Fruit fly (Drosophila melanogaster): Measurements from ENCODE around the gene Ptp61F.

The Ptp61F gene

DNA sequence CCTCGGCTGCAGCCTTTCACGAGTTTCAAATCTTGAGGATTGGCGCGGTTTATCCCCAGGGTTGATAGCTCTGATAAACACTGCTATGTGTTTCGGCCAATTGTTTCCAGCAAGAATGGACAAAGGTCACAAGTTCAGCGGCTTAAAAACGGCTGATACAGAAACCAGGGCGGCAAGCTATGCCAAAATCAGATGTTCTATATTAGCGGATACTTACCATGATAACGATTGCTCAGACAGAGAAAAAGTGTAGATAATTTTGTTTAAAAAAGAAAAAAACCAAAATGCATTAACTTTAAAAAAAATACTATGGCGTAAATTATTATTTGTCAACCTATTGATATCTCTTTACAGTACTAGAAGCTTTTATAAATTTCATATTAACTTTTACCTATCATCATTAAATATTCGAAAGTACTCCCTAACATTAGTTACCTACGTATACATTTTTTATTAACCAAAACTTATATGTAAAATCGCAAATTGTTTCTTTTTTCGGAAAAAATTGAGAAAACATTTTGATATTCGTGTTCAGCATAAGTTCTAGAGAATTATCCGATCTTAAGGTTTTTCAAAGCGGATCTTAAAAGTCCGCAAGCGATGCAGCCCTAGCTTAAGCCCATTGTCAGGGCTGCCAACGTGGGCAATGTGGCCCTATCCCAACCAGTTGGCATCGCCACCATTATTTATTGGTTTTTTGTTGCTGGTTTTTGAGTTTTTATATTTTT, 161.9 kb downstream of the Ptp61F start, which contains the start of the genes sturkopf and Herc4 (continued):
- TF ChIP-seq Hmx (GFP tag; optimal IDR thresholded peaks at IDR 0.05) = no peak
- TF ChIP-seq CG11560 (tag; IDR thresholded peaks at IDR 0.05) = 0 out of 3 replicates have a peak, but pooled peaks have one; percentile 23
- no peak for TF ChIP-seq Vsx1 (GFP tag; optimal IDR thresholded peaks at IDR 0.05)
- peak; percentile 76 for TF ChIP-seq az2 (GFP tag; optimal IDR thresholded peaks at IDR 0.05)
- TF ChIP-seq kay (GFP tag; optimal IDR thresholded peaks at IDR 0.05) = peak; percentile 77
- TF ChIP-seq Eip74EF (GFP tag; optimal IDR thresholded peaks at IDR 0.05) = no peak
- peak; percentile 80 for TF ChIP-seq lilli (GFP tag; optimal IDR thresholded peaks at IDR 0.05)
- no peak for TF ChIP-seq CG16779 (GFP tag; IDR thresholded peaks at IDR 0.05)
- TF ChIP-seq CG14441 (GFP tag; IDR thresholded peaks at IDR 0.05) = peak; percentile 50
- TF ChIP-seq fd96Cb (tag; optimal IDR thresholded peaks at IDR 0.05) = peak; percentile 8
- peak; percentile 49 for TF ChIP-seq wdn (GFP tag; IDR thresholded peaks at IDR 0.05)
- peak; percentile 39 for TF ChIP-seq psq (GFP tag; optimal IDR thresholded peaks at IDR 0.05)
- TF ChIP-seq MESR4 (GFP tag; optimal IDR thresholded peaks at IDR 0.05) = peak; percentile 41
- no peak for TF ChIP-seq CG32767 (GFP tag; IDR thresholded peaks at IDR 0.05)
- TF ChIP-seq CG11695 (GFP tag; IDR thresholded peaks at IDR 0.05) = peak; percentile 40; the same call in 1 of the 3 replicates
- peak; percentile 61 for TF ChIP-seq tin (GFP tag; optimal IDR thresholded peaks at IDR 0.05)
- TF ChIP-seq CG10209 (GFP tag; optimal IDR thresholded peaks at IDR 0.05) = peak; percentile 66
- TF ChIP-seq Elba2 (GFP tag; optimal IDR thresholded peaks at IDR 0.05) = no peak
- no peak for TF ChIP-seq CG1603 (tag; optimal IDR thresholded peaks at IDR 0.05)
- TF ChIP-seq HLH54F (GFP tag; optimal IDR thresholded peaks at IDR 0.05) = peak; percentile 81
- TF ChIP-seq HmgD (GFP tag; optimal IDR thresholded peaks at IDR 0.05) = peak; percentile 37
- TF ChIP-seq CG2116 (GFP tag; optimal IDR thresholded peaks at IDR 0.05) = peak; percentile 60
- no peak for TF ChIP-seq CG4707 (GFP tag; optimal IDR thresholded peaks at IDR 0.05)
- TF ChIP-seq Camta (GFP tag; optimal IDR thresholded peaks at IDR 0.05) = peak; percentile 91
- TF ChIP-seq slou (GFP tag; optimal IDR thresholded peaks at IDR 0.05) = peak; percentile 44
- no peak for TF ChIP-seq CG8281 (tag; optimal IDR thresholded peaks at IDR 0.05)
- peak; percentile 73 for TF ChIP-seq CG16863 (GFP tag; optimal IDR thresholded peaks at IDR 0.05)
- no peak for TF ChIP-seq h (optimal IDR thresholded peaks at IDR 0.05)
- TF ChIP-seq ken (GFP tag; IDR thresholded peaks at IDR 0.05) = peak; percentile 70
- no peak for TF ChIP-seq yki (optimal IDR thresholded peaks at IDR 0.05)
- no peak for TF ChIP-seq D (optimal IDR thresholded peaks at IDR 0.05)
- no peak for TF ChIP-seq D (GFP tag; optimal IDR thresholded peaks at IDR 0.05)
- TF ChIP-seq Bdp1 (GFP tag; optimal IDR thresholded peaks at IDR 0.05) = peak; percentile 51
- TF ChIP-seq CG11093 (GFP tag; IDR thresholded peaks at IDR 0.05) = no peak
- peak; percentile 53 for TF ChIP-seq Sry-β (GFP tag; optimal IDR thresholded peaks at IDR 0.05)
- TF ChIP-seq lmd (GFP tag; IDR thresholded peaks at IDR 0.05) = peak; percentile 65; the same call in 1 of the 2 replicates
- TF ChIP-seq hbn (GFP tag; IDR thresholded peaks at IDR 0.05; ENCODE audit: partially characterized antibody) = no peak
- TF ChIP-seq Hr78 (GFP tag; optimal IDR thresholded peaks at IDR 0.05) = peak in 1 of 2 experiments; percentile 100
- no peak for TF ChIP-seq CG10959 (GFP tag; IDR thresholded peaks at IDR 0.05)
- peak; percentile 84 for TF ChIP-seq CG8290 (GFP tag; optimal IDR thresholded peaks at IDR 0.05)
- TF ChIP-seq CG8290 (tag; optimal IDR thresholded peaks at IDR 0.05) = peak in 1 of 2 experiments; percentile 16
- TF ChIP-seq Stat92E (GFP tag; optimal IDR thresholded peaks at IDR 0.05) = no peak
- peak; percentile 63 for TF ChIP-seq CG11085 (GFP tag; IDR thresholded peaks at IDR 0.05)
- peak; percentile 67 for TF ChIP-seq CG16815 (GFP tag; optimal IDR thresholded peaks at IDR 0.05)
- TF ChIP-seq Ets97D (GFP tag; optimal IDR thresholded peaks at IDR 0.05) = peak; percentile 94
- TF ChIP-seq peb (GFP tag; IDR thresholded peaks at IDR 0.05) = no peak
- TF ChIP-seq vfl (GFP tag; optimal IDR thresholded peaks at IDR 0.05) = peak; percentile 85
- TF ChIP-seq sima (GFP tag; optimal IDR thresholded peaks at IDR 0.05) = peak; percentile 8
- TF ChIP-seq Neu2 (GFP tag; optimal IDR thresholded peaks at IDR 0.05; ENCODE audit: borderline replicate concordance) = no peak
- no peak for TF ChIP-seq CG6175 (GFP tag; IDR thresholded peaks at IDR 0.05)
- no peak for TF ChIP-seq CG43689 (GFP tag; IDR thresholded peaks at IDR 0.05)

All from whole organism, embryonic.